Worm (Caenorhabditis elegans): ENCODE measurements around the gene appg-1.

appg-1 gene

DNA sequence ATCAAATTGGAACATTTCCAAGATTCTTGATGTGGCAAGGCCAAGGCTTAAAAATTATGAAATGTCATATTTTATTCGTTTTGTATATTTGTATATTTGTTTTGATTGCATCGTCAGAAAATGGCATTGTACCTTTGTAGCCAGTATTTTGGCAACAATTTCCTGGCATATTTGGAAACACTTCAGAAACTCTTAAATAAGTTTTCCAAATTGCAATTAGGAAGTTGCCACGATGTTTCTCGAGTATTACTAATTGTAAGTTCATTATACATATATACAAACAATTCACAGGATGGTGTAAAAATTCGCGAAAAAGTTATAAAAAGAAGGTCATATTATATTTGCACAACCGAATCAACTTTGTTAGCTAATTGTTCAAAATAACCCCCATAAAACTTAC, 10.6 kb upstream of the appg-1 start, which contains the start of gene idpp-8:
idpp-8 (plus strand) TSS at position 301 of the 400 bp plus-strand sequence.
- TF ChIP-seq him-1 (tag; optimal IDR thresholded peaks at IDR 0.05) = no peak

DNA sequence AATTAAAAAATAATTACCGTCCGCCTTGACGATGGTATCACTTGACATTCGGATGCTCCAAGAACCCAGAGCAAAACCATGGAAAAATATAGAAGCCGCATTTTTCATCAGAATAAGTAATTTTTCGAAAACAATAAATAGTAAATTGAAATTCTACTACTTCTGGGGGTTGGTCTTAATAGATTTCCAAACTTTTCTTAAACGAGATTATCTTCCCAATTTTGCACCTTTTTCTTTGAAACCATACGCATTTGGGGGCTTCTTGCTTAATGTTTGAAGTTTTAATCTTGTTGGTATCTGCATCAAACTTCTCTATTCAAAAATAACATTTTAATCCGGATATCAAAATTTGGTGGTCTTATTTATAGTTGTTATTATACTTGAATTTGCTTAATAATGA, 9.7 kb upstream of the appg-1 start, which contains the start of gene gcy-5:
gcy-5 (minus strand) TSS at position 101 of the 400 bp plus-strand sequence.
- TF ChIP-seq him-1 (tag; optimal IDR thresholded peaks at IDR 0.05) (no peak), dao-5 (tag; optimal IDR thresholded peaks at IDR 0.05) (no peak), W03F9.2 (tag; optimal IDR thresholded peaks at IDR 0.05) (no peak)

DNA sequence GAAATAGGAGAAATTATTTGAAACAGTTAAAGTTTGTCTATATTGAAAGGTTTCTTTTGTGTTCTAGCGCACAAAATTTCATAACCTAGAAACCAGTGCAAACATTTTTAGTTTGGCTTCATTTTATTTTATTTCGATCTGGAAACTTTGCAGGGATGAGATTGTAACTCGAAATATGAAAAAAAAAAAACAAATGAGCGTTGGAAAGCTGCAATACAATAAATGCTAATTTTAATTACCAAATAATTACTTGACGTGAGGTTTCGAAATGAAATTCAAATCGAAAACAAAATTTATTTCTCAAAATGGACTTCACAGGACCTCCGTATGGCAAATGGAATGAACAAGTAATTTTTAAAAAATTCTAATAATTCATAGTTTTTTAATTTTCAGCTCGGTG, 8.8 kb upstream of the appg-1 start, which contains the start of gene M02G9.4:
M02G9.4 (plus strand) TSS at position 301 of the 400 bp plus-strand sequence.
- TF ChIP-seq dao-5 (tag; optimal IDR thresholded peaks at IDR 0.05) = no peak
- no peak for TF ChIP-seq him-1 (tag; optimal IDR thresholded peaks at IDR 0.05)
- no peak for TF ChIP-seq W03F9.2 (tag; optimal IDR thresholded peaks at IDR 0.05)

DNA sequence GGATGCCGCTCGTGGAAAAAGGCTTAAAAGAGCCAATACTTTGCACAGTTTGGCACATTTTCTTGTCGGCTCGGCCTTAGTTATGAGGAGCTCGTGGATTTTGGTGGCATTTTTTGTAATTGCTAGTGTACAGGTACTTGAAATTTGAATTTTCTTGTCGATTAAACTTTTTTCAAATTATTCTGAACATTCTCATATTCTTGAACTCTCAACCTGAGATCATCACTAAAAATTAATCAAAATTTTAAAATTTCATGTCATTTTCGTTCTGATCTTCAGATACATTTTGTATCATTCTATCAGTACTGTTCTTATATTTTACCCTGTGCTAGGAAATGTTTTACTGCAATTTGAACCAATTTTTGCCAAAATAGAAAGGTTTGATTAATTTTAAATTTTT, 4.4 kb upstream of the appg-1 start, which contains the start of gene idpp-4:
idpp-4 (plus strand) TSS at position 51 of the 400 bp plus-strand sequence.
- no peak for TF ChIP-seq him-1 (tag; optimal IDR thresholded peaks at IDR 0.05)
- no peak for TF ChIP-seq dao-5 (tag; optimal IDR thresholded peaks at IDR 0.05)
- TF ChIP-seq W03F9.2 (tag; optimal IDR thresholded peaks at IDR 0.05) = no peak

DNA sequence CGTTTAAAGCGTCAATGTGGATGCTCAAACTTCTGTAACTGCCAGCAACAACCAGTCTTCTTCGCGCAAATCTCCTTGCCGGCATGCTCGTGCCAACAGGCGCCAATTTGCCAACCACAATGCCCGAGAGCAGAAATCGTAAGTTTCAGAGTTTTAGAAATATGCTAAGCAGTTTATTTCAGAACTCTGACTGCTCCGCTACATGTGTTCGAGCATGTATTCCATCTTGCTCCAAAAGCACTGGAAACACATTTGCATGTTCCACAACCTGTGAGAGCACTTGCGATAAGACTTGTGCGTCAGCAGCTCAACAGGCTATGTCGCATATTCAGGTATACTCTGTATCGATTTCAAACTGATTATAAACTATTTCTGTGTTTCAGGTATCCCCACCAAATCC, 3.9 kb downstream of the appg-1 start:
- TF ChIP-seq him-1 (tag; optimal IDR thresholded peaks at IDR 0.05) (no peak), W03F9.2 (tag; optimal IDR thresholded peaks at IDR 0.05) (no peak), dao-5 (tag; optimal IDR thresholded peaks at IDR 0.05) (no peak)

DNA sequence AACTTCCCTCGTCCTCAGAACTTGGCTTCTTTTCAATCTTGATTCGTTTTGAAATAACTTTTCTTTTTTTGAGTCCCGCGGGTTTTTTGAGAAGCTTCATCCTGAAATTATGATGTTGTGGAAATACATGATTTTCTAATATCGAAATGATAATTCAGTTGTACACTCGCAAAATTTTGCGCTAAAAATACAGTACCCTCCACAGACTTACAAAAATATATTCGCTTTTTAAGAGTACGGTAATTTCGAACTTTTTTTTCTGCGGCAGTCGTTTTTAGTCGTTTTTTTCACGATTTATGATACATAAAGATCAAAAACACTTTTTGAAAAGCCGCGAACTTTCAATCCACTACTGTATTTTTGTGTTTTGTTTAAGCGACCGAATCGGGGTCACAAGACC, 19.2 kb downstream of the appg-1 start, which contains the start of gene pro-2:
pro-2 (minus strand) TSS at position 101 of the 400 bp plus-strand sequence.
- TF ChIP-seq dao-5 (tag; optimal IDR thresholded peaks at IDR 0.05) = no peak
- TF ChIP-seq him-1 (tag; optimal IDR thresholded peaks at IDR 0.05) = no peak
- no peak for TF ChIP-seq W03F9.2 (tag; optimal IDR thresholded peaks at IDR 0.05)

DNA sequence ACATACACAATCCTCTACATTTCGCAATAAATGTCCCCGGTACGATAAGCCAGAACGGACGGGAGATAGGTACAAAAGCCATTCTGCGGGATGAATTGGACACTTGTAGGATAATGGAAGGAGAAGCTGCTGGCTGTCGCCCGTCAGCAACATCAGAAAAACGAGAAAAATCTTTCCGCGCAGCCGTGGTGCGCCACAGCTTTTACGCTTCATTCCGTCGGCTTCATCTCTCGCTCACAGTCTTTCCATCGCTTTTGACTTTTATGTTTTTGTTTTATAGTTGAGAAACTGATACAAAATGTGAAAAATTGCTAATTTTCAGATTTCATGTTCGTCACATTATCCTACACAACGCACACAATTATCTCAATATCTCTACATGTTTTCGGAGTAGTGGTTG, 20.2 kb downstream of the appg-1 start, which contains the start of gene C07E3.10:
C07E3.10 (plus strand) TSS at position 301 of the 400 bp plus-strand sequence.
- TF ChIP-seq dao-5 (tag; optimal IDR thresholded peaks at IDR 0.05) (no peak), him-1 (tag; optimal IDR thresholded peaks at IDR 0.05) (no peak), W03F9.2 (tag; optimal IDR thresholded peaks at IDR 0.05) (no peak)

DNA sequence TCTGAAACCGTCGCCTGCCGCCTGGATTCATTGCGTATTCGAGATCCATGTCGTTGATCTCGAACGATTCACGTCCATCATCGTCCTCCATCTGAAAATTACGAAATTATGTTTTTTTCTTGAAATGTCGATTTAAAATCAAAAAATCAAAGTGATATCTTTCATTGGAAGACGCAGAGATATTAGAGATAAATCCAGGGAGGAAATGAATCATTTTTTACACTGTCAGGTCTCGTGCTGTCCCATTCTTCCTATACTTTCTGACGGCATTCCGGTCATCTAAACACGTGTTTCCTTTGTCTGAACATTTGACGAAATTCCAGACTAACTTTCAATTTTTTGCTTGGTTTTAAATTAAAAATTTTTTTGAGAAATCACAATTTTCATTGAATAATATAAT, 24.1 kb downstream of the appg-1 start, which contains the start of gene stip-1:
stip-1 (minus strand) TSS at position 98 of the 400 bp plus-strand sequence.
- TF ChIP-seq him-1 (tag; optimal IDR thresholded peaks at IDR 0.05) (no peak), dao-5 (tag; optimal IDR thresholded peaks at IDR 0.05) (no peak), W03F9.2 (tag; optimal IDR thresholded peaks at IDR 0.05) (no peak)

DNA sequence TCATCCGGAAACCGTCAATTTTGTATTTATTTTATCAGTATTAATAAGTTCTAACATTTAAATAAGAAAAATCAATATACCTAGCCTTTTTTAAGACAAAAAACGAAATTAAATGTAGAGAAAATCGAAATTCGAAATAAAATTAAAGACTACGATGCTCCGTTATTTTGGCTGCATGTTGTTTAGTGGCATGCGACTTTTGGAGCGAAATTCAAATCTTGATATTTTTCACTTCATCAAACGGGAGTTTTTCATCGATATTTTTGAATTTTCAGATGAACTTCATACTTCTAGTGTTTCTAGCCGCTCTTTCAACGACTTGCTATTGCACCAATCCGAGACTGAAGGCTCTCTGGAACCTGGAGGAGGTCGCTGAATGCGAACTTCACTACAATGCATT, 24.6 kb downstream of the appg-1 start, which contains the start of gene C07E3.9:
C07E3.9 (plus strand) TSS at position 270 of the 400 bp plus-strand sequence.
- TF ChIP-seq dao-5 (tag; optimal IDR thresholded peaks at IDR 0.05) = no peak

DNA sequence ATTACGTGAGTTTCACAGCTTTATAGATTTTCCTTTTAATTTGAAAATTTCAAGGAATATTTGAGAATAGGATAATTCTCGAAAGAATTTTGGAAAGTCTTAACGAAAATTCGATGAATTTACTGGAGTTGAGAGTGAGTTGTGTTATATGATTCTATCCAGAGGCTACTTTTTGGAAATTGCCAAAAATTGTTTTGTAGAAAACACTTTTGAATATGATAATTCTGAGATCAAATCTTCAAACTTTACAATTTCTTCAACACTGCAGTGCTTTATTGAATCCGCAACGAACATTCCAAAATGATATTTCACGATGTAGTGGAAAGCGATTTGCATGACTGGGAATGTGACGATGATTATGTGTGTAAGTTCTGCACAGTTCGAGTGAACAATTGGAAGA, 26.1 kb downstream of the appg-1 start, which contains the start of gene C07E3.8:
C07E3.8 (plus strand) TSS at position 301 of the 400 bp plus-strand sequence.
- TF ChIP-seq W03F9.2 (tag; optimal IDR thresholded peaks at IDR 0.05) = no peak
- TF ChIP-seq dao-5 (tag; optimal IDR thresholded peaks at IDR 0.05) = no peak
- TF ChIP-seq him-1 (tag; optimal IDR thresholded peaks at IDR 0.05) = no peak

DNA sequence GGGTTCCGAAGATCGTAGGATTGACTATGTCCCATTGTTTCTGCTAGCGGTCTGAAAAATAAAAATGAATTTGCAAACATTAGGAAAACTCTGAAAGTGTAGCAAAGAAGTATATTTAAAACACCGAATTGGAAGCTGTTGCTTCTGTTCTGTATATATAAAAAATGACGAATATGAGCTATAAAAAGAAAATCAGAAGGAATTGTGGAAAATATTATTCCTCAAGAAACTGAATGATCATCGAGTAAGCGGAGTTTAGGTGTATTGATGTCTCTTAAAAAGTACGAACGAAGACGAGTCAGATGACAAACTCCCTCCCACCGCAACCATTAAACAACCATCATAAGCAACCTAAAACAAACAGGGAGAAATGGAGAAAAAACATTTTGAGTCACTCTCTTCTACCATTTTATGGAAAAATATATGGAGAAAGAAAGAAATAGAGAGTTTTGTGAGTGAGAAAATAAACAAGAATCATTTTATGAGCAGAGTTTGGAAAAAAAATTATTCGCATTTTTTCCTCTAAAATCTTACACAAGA, 31.7 kb downstream of the appg-1 start, which contains the start of gene C07E3.3:
C07E3.3 (minus strand) TSS at position 51 of the 540 bp plus-strand sequence.
- no peak for TF ChIP-seq dao-5 (tag; optimal IDR thresholded peaks at IDR 0.05)
- TF ChIP-seq W03F9.2 (tag; optimal IDR thresholded peaks at IDR 0.05) = no peak
- no peak for TF ChIP-seq him-1 (tag; optimal IDR thresholded peaks at IDR 0.05)

DNA sequence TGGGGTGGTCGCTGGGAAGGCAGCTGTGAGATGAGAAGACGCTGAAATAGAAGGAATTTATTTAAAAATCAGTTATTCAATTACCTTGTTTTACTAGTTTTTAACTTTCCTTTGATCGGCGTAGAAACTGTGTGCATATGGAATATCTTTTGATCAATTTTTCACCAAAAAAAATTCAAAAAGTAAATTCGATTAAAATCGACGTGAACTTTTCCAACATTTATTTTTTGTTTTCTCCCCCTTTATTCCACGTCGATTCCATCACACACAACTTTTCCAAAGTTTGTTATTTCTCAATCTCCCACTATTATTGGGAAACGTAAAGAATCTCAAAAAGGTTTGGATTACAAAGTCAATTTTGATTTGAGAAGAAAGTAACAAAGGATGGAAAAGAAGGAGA, 34.6 kb downstream of the appg-1 start, which contains the start of gene C07E3.4:
C07E3.4 (plus strand) TSS at position 301 of the 400 bp plus-strand sequence.
- TF ChIP-seq W03F9.2 (tag; optimal IDR thresholded peaks at IDR 0.05) = no peak
- no peak for TF ChIP-seq him-1 (tag; optimal IDR thresholded peaks at IDR 0.05)
- no peak for TF ChIP-seq dao-5 (tag; optimal IDR thresholded peaks at IDR 0.05)

DNA sequence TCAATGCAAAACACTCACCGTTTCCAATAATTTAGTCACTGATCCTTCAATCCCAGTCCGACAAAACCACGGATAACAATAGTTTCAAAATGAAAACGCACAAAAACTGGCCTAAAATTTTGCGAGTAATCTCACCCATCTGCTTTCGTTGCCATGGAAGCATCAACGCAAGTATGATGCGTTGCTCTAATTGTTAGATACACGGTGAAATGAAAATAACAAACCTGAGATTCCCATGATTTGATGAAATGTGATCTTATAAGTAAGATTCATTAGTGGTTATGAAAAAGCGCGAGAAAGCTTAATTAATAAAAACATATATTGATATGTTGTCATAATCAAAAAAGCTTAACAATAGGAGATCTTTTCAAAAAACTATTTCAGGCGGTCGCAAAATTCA, 41.4 kb downstream of the appg-1 start, which contains the start of gene ceh-57:
ceh-57 (minus strand) TSS at position 95 of the 400 bp plus-strand sequence.
- no peak for TF ChIP-seq him-1 (tag; optimal IDR thresholded peaks at IDR 0.05)
- no peak for TF ChIP-seq W03F9.2 (tag; optimal IDR thresholded peaks at IDR 0.05)
- no peak for TF ChIP-seq dao-5 (tag; optimal IDR thresholded peaks at IDR 0.05)

DNA sequence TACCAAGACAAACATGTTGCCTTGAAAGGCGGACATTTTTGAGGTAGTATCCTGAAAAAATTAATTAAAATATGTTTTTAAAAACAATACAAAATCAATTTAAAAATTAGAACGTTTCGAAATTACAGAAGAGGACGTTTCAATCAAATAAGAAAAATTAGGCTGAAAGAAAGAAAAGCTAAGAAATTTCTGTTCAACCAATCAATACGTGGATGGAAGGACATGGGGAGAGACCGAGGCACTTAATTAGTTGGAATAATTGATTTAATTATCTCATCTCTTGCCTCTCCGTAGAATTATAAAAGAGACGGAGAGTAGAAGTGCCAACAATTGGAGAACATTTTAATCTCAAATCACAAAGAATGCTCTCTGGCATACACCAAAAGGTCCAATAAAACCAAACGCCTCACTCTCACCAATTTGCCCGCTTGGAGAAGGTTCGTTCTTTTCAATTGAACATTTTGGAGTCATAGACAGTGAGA, 43.7 kb downstream of the appg-1 start, which contains the start of gene ceh-58:
ceh-58 (minus strand) TSS at position 51 of the 482 bp plus-strand sequence.
- no peak for TF ChIP-seq him-1 (tag; optimal IDR thresholded peaks at IDR 0.05)
- no peak for TF ChIP-seq W03F9.2 (tag; optimal IDR thresholded peaks at IDR 0.05)
- TF ChIP-seq dao-5 (tag; optimal IDR thresholded peaks at IDR 0.05) = no peak

All from whole organism, L4/young adult.